Worm (Caenorhabditis elegans): Measurements from ENCODE around the gene T19C3.7.

DNA sequence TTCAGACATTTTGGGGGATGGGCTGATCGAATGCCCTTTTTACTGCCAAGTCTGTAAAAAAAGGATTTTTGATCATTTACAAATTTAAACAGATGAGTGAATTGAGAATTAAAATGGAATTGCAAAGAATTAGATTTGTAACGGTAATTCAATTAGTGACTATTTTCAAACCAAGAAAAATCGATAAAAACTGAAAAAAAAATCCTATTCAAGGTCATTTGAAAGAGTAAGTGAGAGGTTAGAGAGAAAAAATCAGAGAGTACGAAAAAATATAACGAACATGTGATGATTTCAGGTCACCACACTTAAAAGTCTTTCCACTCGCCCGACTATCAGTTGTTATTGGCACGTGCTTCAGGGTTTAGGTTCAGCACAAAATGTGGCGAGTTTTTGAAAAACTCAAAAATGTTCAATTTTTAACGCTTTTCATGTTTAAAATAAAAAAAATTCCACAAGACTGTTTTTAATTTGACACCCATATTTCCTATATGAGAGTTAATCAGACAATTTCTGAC, 15.7 kb downstream of the T19C3.7 start, which contains the start of gene T19C3.4:
- TF ChIP-seq ets-4 (GFP tag; optimal IDR thresholded peaks at IDR 0.05) = no peak
- TF ChIP-seq let-607 (tag; optimal IDR thresholded peaks at IDR 0.05) = no peak
- no peak for TF ChIP-seq snpc-4 (GFP tag; optimal IDR thresholded peaks at IDR 0.05)
- no peak for TF ChIP-seq snpc-4 (tag; optimal IDR thresholded peaks at IDR 0.05)
- TF ChIP-seq snpc-1.1 (tag; optimal IDR thresholded peaks at IDR 0.05; ENCODE audit: insufficient read depth) = no peak
- no peak for TF ChIP-seq Y53F4B.3 (GFP tag; IDR thresholded peaks at IDR 0.05)
- TF ChIP-seq C06A6.2 (GFP tag; conservative IDR thresholded peaks at IDR 0.05) = no peak
